Worm (Caenorhabditis elegans): ENCODE results near the gene T19B10.5.

ce11 chrV:11260622-11261021, 26.2 kb downstream of the T19B10.5 start, which contains the start of gene F07B10.7:
- TF ChIP-seq ztf-4 (tag; optimal IDR thresholded peaks at IDR 0.05): no peak
- no peak for TF ChIP-seq ceh-28 (tag; optimal IDR thresholded peaks at IDR 0.05)
- TF ChIP-seq ztf-11 (tag; optimal IDR thresholded peaks at IDR 0.05): no peak
- no peak for TF ChIP-seq nhr-25 (tag; optimal IDR thresholded peaks at IDR 0.05)
- TF ChIP-seq nhr-237 (tag; optimal IDR thresholded peaks at IDR 0.05): no peak
- TF ChIP-seq mdl-1 (tag; optimal IDR thresholded peaks at IDR 0.05): no peak
- TF ChIP-seq pha-4 (tag; optimal IDR thresholded peaks at IDR 0.05): no peak
- TF ChIP-seq fkh-10 (GFP tag; optimal IDR thresholded peaks at IDR 0.05): no peak
- TF ChIP-seq pqm-1 (tag; optimal IDR thresholded peaks at IDR 0.05): no peak
- no peak for TF ChIP-seq fos-1 (tag; optimal IDR thresholded peaks at IDR 0.05)
- TF ChIP-seq nhr-12 (tag; optimal IDR thresholded peaks at IDR 0.05): no peak
- no peak for TF ChIP-seq ceh-9 (tag; optimal IDR thresholded peaks at IDR 0.05)
- no peak for TF ChIP-seq nhr-28 (tag; optimal IDR thresholded peaks at IDR 0.05)
- TF ChIP-seq unc-62 (GFP tag; optimal IDR thresholded peaks at IDR 0.05): no peak

Measured in whole organism, L3 larva.